Fruit fly (Drosophila melanogaster) whole organism, larva: Measurements from ENCODE around the gene sbr.

Experiments used
- noc ChIP-seq: fragments of 200-800 bp; sonication (Bioruptor generic); optimal IDR thresholded peaks from 3 replicates; lab custom pipeline; 2019; ENCODE audit warnings: missing biosample characterization, mild to moderate bottlenecking, missing genetic modification characterization, moderate library complexity

Gene sbr

dm6 chrX:10846972-10847435 lies at the start of gene sbr:
Gene sbr (minus strand): TSS chrX:10847092.
- no peak for TF ChIP-seq noc

- TF ChIP-seq noc = no peak
Measured at dm6 chrX:10893208-10893607, 46.3 kb upstream of the sbr start.

DNA sequence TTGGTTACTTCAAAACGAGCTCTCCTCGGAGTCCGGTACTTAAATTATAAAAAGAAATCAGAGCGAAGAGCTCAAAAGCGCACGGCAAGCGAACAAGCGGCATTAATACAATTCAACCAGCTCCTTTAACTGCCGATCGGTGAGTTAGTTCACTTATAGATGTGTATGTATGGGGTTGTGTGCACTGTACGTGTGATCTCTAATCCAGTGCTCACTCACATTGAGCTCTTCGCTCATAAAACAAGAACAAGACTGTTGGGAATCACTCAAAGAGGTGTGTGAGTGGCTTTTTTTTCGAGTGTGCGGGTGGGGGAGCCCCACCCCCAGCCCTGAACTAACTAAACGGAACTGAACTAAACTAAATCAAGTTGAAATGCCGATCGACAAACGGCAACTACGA lies 44.3 kb upstream of the sbr start, which contains the start of gene Ork1:
Gene Ork1 (minus strand): TSS at position 101 of the 400 bp plus-strand sequence.
- TF ChIP-seq noc = no peak

DNA sequence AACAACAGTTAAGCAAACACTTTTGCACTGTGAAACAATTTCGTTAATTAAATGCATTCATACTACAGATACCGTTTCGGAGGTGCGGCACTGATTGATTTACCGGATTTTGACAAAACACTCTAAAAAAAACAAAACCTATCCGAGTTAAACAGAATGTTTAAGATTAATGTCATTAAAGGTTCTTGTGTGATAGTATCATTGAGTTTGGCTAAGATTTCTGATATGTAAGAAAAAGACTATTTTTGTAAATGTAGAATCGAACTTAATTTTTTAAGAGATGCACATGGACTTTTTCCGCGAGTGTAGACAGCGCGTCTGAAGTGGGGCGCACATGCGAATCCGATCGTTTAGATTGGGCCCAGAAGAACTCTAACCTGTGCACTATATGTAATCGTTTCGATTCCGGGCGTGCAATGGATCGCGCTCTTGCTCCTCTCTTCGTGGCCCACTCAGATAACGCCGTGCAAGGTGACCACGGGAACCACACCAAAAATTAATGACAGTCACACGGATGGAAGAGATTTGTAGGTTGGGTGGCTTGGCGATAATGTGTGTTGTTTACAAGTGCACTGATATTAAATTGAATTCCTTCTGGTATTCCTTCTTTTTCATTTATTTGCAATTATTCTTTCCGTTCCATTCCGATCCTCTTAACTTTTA lies 43.2 kb upstream of the sbr start:
- TF ChIP-seq noc = no peak

DNA sequence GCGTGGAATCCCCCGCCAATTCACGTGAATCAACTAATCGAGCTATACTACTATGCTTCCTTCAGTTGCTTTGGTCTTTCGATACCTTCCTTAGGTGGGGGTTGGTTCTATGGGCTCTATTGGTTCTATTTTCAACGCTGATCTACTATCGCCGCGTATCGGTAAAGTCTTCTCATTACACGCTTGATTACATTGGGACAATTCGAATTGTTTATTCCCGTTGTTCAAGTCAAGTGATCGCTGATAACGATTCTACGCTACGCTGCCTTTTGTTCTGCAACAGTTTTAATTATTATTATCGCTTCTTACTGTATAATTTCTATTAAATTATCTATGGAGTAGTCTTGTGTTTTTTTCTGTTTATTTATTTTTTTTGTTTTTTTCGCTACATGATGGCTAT lies 40.8 kb upstream of the sbr start:
- no peak for TF ChIP-seq noc

DNA sequence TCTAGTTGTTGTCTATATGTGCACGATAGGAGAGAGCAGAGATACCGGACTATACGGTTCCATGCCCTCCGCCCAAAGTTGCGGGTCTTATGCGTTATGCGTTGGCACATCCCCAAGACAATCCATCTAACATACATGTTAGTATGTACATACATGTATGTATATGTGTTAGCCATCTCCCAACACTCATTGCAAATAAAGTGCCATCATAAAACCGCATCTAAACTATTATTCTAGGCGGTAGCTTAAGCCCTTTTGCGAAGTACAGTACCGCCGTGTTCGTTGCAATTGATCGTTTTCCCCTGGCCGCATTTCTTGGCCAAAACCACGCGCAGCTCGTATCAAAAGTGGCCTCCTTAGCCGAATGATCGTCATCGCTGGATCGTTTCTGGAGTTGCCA lies 39.5 kb upstream of the sbr start:
- peak; percentile 59 for TF ChIP-seq noc

dm6 chrX:10883740-10884139 lies 36.8 kb upstream of the sbr start:
- no peak for TF ChIP-seq noc

DNA sequence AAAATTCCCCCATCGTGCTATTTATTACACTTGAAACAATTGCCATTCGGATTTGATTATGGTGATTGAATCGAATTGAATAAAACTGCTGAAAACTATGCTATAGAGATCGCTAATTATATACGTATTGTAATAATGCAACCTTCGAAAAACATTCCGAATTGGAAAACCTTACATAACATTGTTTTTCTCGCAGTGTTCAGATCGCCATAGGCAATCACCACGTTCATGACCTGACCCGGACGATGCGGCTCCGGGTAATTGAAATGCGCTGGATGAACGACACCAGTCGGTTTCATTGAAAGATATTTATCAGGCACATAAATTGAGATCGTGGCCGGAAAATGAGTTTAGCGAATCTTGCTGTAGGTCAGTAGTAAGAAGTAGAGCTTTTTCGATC lies 35.9 kb upstream of the sbr start:
- no peak for TF ChIP-seq noc

dm6 chrX:10877087-10877935 lies 30.4 kb upstream of the sbr start, which contains the start of gene CG1637:
Gene CG1637 (minus strand): TSS chrX:10877893.
- no peak for TF ChIP-seq noc

- TF ChIP-seq noc = no peak
Measured at dm6 chrX:10876451-10876850, 29.6 kb upstream of the sbr start.

DNA sequence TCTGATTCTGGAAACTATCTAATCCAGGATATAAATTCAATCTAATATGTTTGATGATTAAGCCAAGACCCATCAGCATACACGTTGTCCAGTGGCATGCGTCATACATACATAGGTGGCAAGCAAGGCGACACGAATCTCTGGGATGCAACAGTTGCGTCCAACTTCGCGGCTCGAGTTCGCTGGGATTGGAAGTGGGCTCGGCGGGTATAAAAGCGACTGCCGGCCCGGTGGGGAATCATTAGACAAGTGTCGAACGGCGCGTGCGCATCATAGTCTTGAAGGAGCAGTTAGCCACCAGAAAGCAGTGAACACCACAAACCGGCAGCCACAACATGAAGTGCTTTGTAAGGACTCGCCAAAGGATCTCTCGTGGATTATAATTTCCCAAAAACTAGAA lies 22.2 kb upstream of the sbr start, which contains the start of gene CG2157:
Gene CG2157 (plus strand): TSS at position 240 of the 400 bp plus-strand sequence.
- no peak for TF ChIP-seq noc

dm6 chrX:10867692-10868091 lies 20.8 kb upstream of the sbr start:
- no peak for TF ChIP-seq noc

DNA sequence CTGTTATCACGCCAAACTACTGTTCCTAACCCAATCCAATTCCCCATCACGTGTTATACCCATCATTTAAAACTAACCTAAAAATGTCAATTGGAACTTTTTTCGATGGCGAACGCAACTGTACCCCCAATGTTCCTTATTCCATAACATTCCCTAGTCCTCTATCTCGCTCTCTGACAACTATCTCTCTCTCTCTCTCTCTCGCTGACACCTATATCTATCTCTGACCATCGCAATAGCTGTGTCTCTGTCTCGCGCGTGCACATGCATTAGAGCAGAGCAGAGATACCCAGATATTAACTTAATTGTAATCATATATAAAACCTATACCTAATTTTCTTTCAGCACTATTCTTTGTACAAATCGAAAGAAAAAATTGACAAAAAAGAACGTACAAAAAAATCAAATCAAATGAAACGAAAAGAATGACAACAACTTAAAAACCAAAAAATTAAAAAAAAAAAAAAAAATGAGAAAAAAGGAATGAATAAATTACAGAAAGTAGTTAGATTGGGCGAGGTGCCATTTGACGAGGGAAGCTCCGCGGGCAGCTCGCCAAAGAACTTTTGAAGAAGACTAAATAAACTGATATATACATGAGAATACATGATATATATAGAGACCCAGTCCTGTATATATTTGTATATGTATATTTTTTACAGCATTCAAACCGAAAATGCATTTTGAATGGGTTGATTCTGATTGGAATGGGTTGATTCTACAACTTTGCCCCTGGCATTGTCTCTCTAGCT lies 18.9 kb upstream of the sbr start:
- TF ChIP-seq noc = no peak

DNA sequence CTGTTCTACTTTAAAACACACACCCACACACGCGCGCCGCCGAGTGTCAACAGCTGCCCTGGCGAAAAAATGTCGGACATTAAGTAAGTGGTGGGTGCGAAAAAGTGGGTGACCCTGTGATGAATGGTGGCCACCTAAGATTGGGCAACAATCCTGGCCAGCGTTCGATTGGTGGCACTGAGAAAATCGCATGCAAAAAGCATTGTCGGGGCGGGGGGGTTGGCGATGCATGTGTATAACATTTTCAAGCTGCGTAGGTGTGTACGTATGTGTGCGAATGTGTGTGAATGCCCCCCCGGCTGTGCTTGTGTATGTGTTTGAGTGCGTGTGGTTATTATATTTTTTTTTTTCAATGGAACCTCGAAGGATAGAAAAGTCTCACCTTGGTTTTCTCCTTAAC lies 11.0 kb upstream of the sbr start:
- TF ChIP-seq noc = no peak

- TF ChIP-seq noc = no peak
Measured at dm6 chrX:10857376-10857775, 10.5 kb upstream of the sbr start, which contains the start of the genes sofe and CG2186. Gene sofe (minus strand): TSS chrX:10857413. Gene CG2186 (plus strand): TSS chrX:10857655.

DNA sequence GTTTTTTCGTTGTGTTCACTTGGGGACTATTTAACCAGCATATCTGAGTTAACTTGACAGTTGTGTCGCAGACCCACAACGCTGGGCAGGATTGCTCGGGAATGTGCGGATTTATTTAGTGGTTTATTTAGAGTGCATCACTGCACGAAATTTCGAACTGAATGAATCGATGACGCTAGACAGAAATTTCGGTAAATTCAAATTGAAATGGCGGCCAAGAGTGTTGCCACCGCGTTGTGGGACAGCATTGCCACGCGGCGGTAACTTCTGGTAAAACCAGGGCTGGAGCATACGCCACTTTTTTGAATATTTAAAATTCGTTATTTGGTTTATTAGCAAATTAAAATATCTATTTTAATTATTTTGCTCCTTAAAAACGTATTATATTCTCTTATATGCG lies 7.8 kb upstream of the sbr start, which contains the start of gene feo:
Gene feo (minus strand): TSS at position 184 of the 400 bp plus-strand sequence.
- no peak for TF ChIP-seq noc

DNA sequence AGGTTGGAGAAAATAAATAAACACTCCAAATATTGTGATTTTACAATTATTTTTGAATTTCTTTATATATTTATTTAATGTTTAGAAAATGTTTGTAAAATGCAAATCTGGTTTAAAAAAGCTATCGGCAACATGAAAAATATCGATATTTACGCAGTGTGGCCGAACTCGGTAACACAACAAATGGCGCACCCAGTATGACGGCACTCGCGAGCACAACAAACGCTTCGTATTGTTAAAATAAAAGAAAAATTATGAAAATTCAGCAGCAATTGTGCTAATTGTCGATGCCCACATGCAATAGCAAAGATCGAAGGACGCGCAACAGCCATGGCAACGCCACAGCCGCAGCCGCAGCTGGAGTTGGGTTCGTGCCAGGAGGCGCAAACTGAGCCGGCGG lies 1.7 kb upstream of the sbr start, which contains the start of gene CG2202:
Gene CG2202 (plus strand): TSS at position 193 of the 400 bp plus-strand sequence.
- TF ChIP-seq noc = no peak
